Fruit fly (Drosophila melanogaster) Kc167 (cell line): ENCODE data around the gene CG1307.

Source experiments
- Myc ChIP-seq: fragments of >200 bp; optimal IDR thresholded peaks from 2 replicates; lab custom pipeline; 2017; ENCODE audit warnings: missing external identifiers
- psq ChIP-seq: fragments of >200 bp; optimal IDR thresholded peaks from 2 replicates; lab custom pipeline; 2017; ENCODE audit warnings: missing external identifiers

dm6 chr3R:6646740-6647139 lies 10.5 kb downstream of the CG1307 start, which contains the start of gene Taf1:
- no peak for TF ChIP-seq psq (lab: Kevin White, UChicago)
- TF ChIP-seq Myc, result no peak
